Fruit fly (Drosophila melanogaster) whole organism, embryonic: ENCODE results near the gene ETHR.

Experiments
- Atf3 ChIP-seq: fragments of 200-800 bp; sonication (Bioruptor generic); optimal IDR thresholded peaks from 3 replicates; lab custom pipeline; 2016; ENCODE audit warnings: missing biosample characterization, missing genetic modification characterization
- B-H1 ChIP-seq: fragments of 200-800 bp; sonication (Bioruptor generic); IDR thresholded peaks from 3 replicates; pipeline ENCODE4 v1.3.6; 2022; ENCODE audit warnings: missing biosample characterization, missing genetic modification characterization
- B-H2 ChIP-seq: fragments of 200-800 bp; sonication (Bioruptor generic); optimal IDR thresholded peaks from 2 replicates; lab custom pipeline; 2018; ENCODE audit warnings: missing biosample characterization, mild to moderate bottlenecking, missing genetic modification characterization
- BEAF-32 ChIP-seq: fragments of 200-800 bp; sonication (Bioruptor generic); optimal IDR thresholded peaks from 3 replicates; lab custom pipeline; 2017; ENCODE audit warnings: missing biosample characterization, missing genetic modification characterization, mild to moderate bottlenecking, moderate library complexity, missing genetic modification reagents
- CG10565 ChIP-seq: fragments of 200-800 bp; sonication (Bioruptor generic); optimal IDR thresholded peaks from 3 replicates; lab custom pipeline; 2016; ENCODE audit warnings: missing biosample characterization, mild to moderate bottlenecking, missing genetic modification characterization
- CG10979 ChIP-seq: fragments of 200-800 bp; sonication (Bioruptor generic); optimal IDR thresholded peaks from 2 replicates; lab custom pipeline; 2018; ENCODE audit warnings: missing biosample characterization, mild to moderate bottlenecking, missing genetic modification characterization, moderate library complexity
- CG11695 ChIP-seq: fragments of 200-800 bp; sonication (Bioruptor generic); IDR thresholded peaks from 3 replicates; pipeline ENCODE4 v1.3.6; 2022; ENCODE audit warnings: missing biosample characterization, missing genetic modification characterization
- CG12236 ChIP-seq: fragments of 200-800 bp; sonication (Bioruptor generic); optimal IDR thresholded peaks from 2 replicates; lab custom pipeline; 2016; ENCODE audit warnings: missing biosample characterization, missing genetic modification characterization
- CG14667 ChIP-seq: fragments of 200-800 bp; sonication (Bioruptor generic); IDR thresholded peaks from 2 replicates; pipeline ENCODE4 v1.3.6; 2022; ENCODE audit warnings: missing biosample characterization, missing genetic modification characterization
- CG1647 ChIP-seq: fragments of 200-800 bp; sonication (Bioruptor generic); optimal IDR thresholded peaks from 3 replicates; lab custom pipeline; 2016; ENCODE audit warnings: missing biosample characterization, missing genetic modification characterization
- CG17186 ChIP-seq: fragments of 200-800 bp; sonication (Bioruptor generic); optimal IDR thresholded peaks from 3 replicates; lab custom pipeline; 2017; ENCODE audit warnings: missing biosample characterization, missing genetic modification reagents, missing genetic modification characterization
- CG18262 ChIP-seq: fragments of 200-800 bp; optimal IDR thresholded peaks from 3 replicates; lab custom pipeline; 2019; ENCODE audit warnings: missing biosample characterization, mild to moderate bottlenecking, missing genetic modification characterization, moderate library complexity
- CG2120 ChIP-seq: fragments of 200-800 bp; sonication (Bioruptor generic); optimal IDR thresholded peaks from 3 replicates; lab custom pipeline; 2016; ENCODE audit warnings: missing biosample characterization, missing genetic modification characterization
- CG31388 ChIP-seq: fragments of 200-800 bp; sonication (Bioruptor generic); optimal IDR thresholded peaks from 2 replicates; lab custom pipeline; 2016; ENCODE audit warnings: missing biosample characterization, missing genetic modification characterization
- CG32767 ChIP-seq: fragments of 200-800 bp; sonication (Bioruptor generic); IDR thresholded peaks from 2 replicates; pipeline ENCODE4 v1.3.6; 2022; ENCODE audit warnings: missing biosample characterization, missing genetic modification characterization
- CG33213 ChIP-seq: fragments of 200-800 bp; sonication (Bioruptor generic); optimal IDR thresholded peaks from 3 replicates; lab custom pipeline; 2016; ENCODE audit warnings: missing biosample characterization, missing genetic modification characterization
- CG4404 ChIP-seq: fragments of 200-800 bp; sonication (Bioruptor generic); IDR thresholded peaks from 2 replicates; pipeline ENCODE4 v1.3.6; 2022; ENCODE audit warnings: missing biosample characterization, missing genetic modification characterization
- CG4854 ChIP-seq: fragments of 200-800 bp; sonication (Bioruptor generic); optimal IDR thresholded peaks from 2 replicates; lab custom pipeline; 2016; ENCODE audit warnings: missing biosample characterization, missing genetic modification characterization, inconsistent platforms
- CG5953 ChIP-seq: fragments of 200-800 bp; sonication (Bioruptor generic); IDR thresholded peaks from 2 replicates; pipeline ENCODE4 v1.3.6; 2022; ENCODE audit warnings: missing biosample characterization, missing genetic modification characterization
- CG6791 ChIP-seq: fragments of 200-800 bp; sonication (Bioruptor generic); IDR thresholded peaks from 3 replicates; pipeline ENCODE4 v1.3.6; 2022; ENCODE audit warnings: missing biosample characterization, missing genetic modification characterization; ENCODE audit not compliant: partially characterized antibody
- CTCF ChIP-seq: fragments of 200-800 bp; sonication (Bioruptor generic); optimal IDR thresholded peaks from 2 replicates; lab custom pipeline; 2017; ENCODE audit warnings: missing biosample characterization, mild to moderate bottlenecking, missing genetic modification characterization, moderate library complexity
- Dll ChIP-seq: fragments of 200-800 bp; sonication (Bioruptor generic); IDR thresholded peaks from 4 replicates; pipeline ENCODE4 v1.3.6; 2022; ENCODE audit warnings: missing biosample characterization, missing genetic modification characterization; ENCODE audit not compliant: partially characterized antibody
- Ets65A ChIP-seq: fragments of 200-800 bp; sonication (Bioruptor generic); peaks from one replicate; lab custom pipeline; 2016; ENCODE audit warnings: missing biosample characterization, missing genetic modification characterization
- HLH3B ChIP-seq: fragments of 200-800 bp; sonication (Bioruptor generic); IDR thresholded peaks from 2 replicates; pipeline ENCODE4 v1.3.6; 2022; ENCODE audit warnings: missing biosample characterization, missing genetic modification characterization
- Lhr ChIP-seq: fragments of 200-800 bp; sonication (Bioruptor generic); optimal IDR thresholded peaks from 3 replicates; lab custom pipeline; 2017; ENCODE audit warnings: mild to moderate bottlenecking, missing biosample characterization, missing genetic modification reagents, missing genetic modification characterization
- MTF-1 ChIP-seq: fragments of 200-800 bp; sonication (Bioruptor generic); optimal IDR thresholded peaks from 2 replicates; lab custom pipeline; 2018; ENCODE audit warnings: missing biosample characterization, mild to moderate bottlenecking, missing genetic modification characterization, borderline replicate concordance
- Myb ChIP-seq: fragments of 200-800 bp; sonication (Bioruptor generic); optimal IDR thresholded peaks from 2 replicates; lab custom pipeline; 2016; ENCODE audit warnings: missing biosample characterization, missing genetic modification characterization
- NFAT ChIP-seq: fragments of 200-800 bp; sonication (Bioruptor generic); IDR thresholded peaks from 2 replicates; pipeline ENCODE4 v1.3.6; 2022; ENCODE audit warnings: missing biosample characterization, missing genetic modification characterization
- Nf-YB ChIP-seq: fragments of 200-800 bp; sonication (Bioruptor generic); optimal IDR thresholded peaks from 3 replicates; lab custom pipeline; 2019; ENCODE audit warnings: missing biosample characterization, mild to moderate bottlenecking, missing genetic modification characterization, moderate library complexity
- NfI ChIP-seq: fragments of 200-800 bp; sonication (Bioruptor generic); optimal IDR thresholded peaks from 3 replicates; lab custom pipeline; 2018; ENCODE audit warnings: missing biosample characterization, mild to moderate bottlenecking, missing genetic modification characterization, moderate library complexity
- Oli ChIP-seq: fragments of 200-800 bp; sonication (Bioruptor generic); optimal IDR thresholded peaks from 2 replicates; lab custom pipeline; 2018; ENCODE audit warnings: missing biosample characterization, mild to moderate bottlenecking, missing genetic modification characterization, moderate library complexity
- al ChIP-seq: fragments of 200-800 bp; sonication (Bioruptor generic); IDR thresholded peaks from 2 replicates; pipeline ENCODE4 v1.3.6; 2022; ENCODE audit warnings: missing biosample characterization, missing genetic modification characterization
- bsh ChIP-seq, 2 experiments: fragments of 200-800 bp; sonication (Bioruptor generic); optimal IDR thresholded peaks; 2 replicates each; lab custom pipeline; 2017 to 2018; ENCODE audit warnings: mild to moderate bottlenecking in 2 of 2, missing biosample characterization in 2 of 2, missing genetic modification characterization in 2 of 2, moderate library complexity in 1 of 2
- cg ChIP-seq: fragments of 200-800 bp; sonication (Bioruptor generic); optimal IDR thresholded peaks from 3 replicates; lab custom pipeline; 2019; ENCODE audit warnings: missing biosample characterization, mild to moderate bottlenecking, missing genetic modification characterization, moderate library complexity
- chn ChIP-seq: fragments of 200-800 bp; sonication (Bioruptor generic); optimal IDR thresholded peaks from 2 replicates; lab custom pipeline; 2016; ENCODE audit warnings: missing biosample characterization, missing genetic modification characterization
- croc ChIP-seq: fragments of 200-800 bp; sonication (Bioruptor generic); conservative IDR thresholded peaks from 3 replicates; pipeline ENCODE4 v1.3.6; 2022; ENCODE audit warnings: missing biosample characterization, missing genetic modification characterization
- dan ChIP-seq: fragments of 200-800 bp; sonication (Bioruptor generic); IDR thresholded peaks from 2 replicates; pipeline ENCODE4 v1.3.6; 2022; ENCODE audit warnings: missing biosample characterization, missing genetic modification characterization
- esg ChIP-seq: fragments of 200-800 bp; sonication (Bioruptor generic); conservative IDR thresholded peaks from 2 replicates; pipeline ENCODE4 v1.3.6; 2022; ENCODE audit warnings: missing biosample characterization, missing genetic modification characterization
- gce ChIP-seq: fragments of 200-800 bp; sonication (Bioruptor generic); IDR thresholded peaks from 3 replicates; pipeline ENCODE4 v1.3.6; 2022; ENCODE audit warnings: missing biosample characterization, missing genetic modification characterization
- gsb-n ChIP-seq: fragments of 200-800 bp; sonication (Bioruptor generic); optimal IDR thresholded peaks from 3 replicates; lab custom pipeline; 2018; ENCODE audit warnings: missing biosample characterization, mild to moderate bottlenecking, missing genetic modification characterization
- lilli ChIP-seq: fragments of 200-800 bp; sonication (Bioruptor generic); optimal IDR thresholded peaks from 3 replicates; lab custom pipeline; 2016; ENCODE audit warnings: missing biosample characterization, missing genetic modification characterization
- lola ChIP-seq, 3 experiments: fragments of >200 bp in 2 of 3; fragments of 200-800 bp in 1 of 3; sonication (Bioruptor generic) in 1 of 3; optimal IDR thresholded peaks; 2 replicates each; lab custom pipeline; 2017 to 2019; ENCODE audit warnings: missing biosample characterization in 3 of 3, missing genetic modification characterization in 3 of 3, mild to moderate bottlenecking in 1 of 3, moderate library complexity in 1 of 3
- maf-S ChIP-seq: fragments of 200-800 bp; sonication (Bioruptor generic); optimal IDR thresholded peaks from 2 replicates; lab custom pipeline; 2016; ENCODE audit warnings: missing biosample characterization, missing genetic modification characterization
- nerfin-1 ChIP-seq: fragments of 200-800 bp; sonication (Bioruptor generic); optimal IDR thresholded peaks from 3 replicates; lab custom pipeline; 2019; ENCODE audit warnings: missing biosample characterization, mild to moderate bottlenecking, missing genetic modification characterization, moderate library complexity
- org-1 ChIP-seq: fragments of 200-800 bp; sonication (Bioruptor generic); optimal IDR thresholded peaks from 2 replicates; lab custom pipeline; 2017; ENCODE audit warnings: missing biosample characterization, missing genetic modification characterization
- phol ChIP-seq: fragments of 200-800 bp; sonication (Bioruptor generic); optimal IDR thresholded peaks from 3 replicates; lab custom pipeline; 2018; ENCODE audit warnings: missing biosample characterization, mild to moderate bottlenecking, missing genetic modification characterization, moderate library complexity
- psq ChIP-seq: fragments of 200-800 bp; sonication (Bioruptor generic); optimal IDR thresholded peaks from 2 replicates; lab custom pipeline; 2017; ENCODE audit warnings: missing biosample characterization, missing genetic modification characterization
- row ChIP-seq: fragments of 200-800 bp; sonication (Bioruptor generic); IDR thresholded peaks from 3 replicates; pipeline ENCODE4 v1.3.6; 2022; ENCODE audit warnings: missing biosample characterization, missing genetic modification characterization
- scrt ChIP-seq: fragments of 200-800 bp; sonication (Bioruptor generic); optimal IDR thresholded peaks from 2 replicates; lab custom pipeline; 2018; ENCODE audit warnings: missing biosample characterization, mild to moderate bottlenecking, missing genetic modification characterization, moderate library complexity
- seq ChIP-seq: fragments of 200-800 bp; sonication (Bioruptor generic); IDR thresholded peaks from 2 replicates; pipeline ENCODE4 v1.3.6; 2022; ENCODE audit warnings: missing biosample characterization, missing genetic modification characterization
- sna ChIP-seq: fragments of 200-800 bp; sonication (Bioruptor generic); IDR thresholded peaks from 2 replicates; pipeline ENCODE4 v1.3.6; 2022; ENCODE audit warnings: missing biosample characterization, missing genetic modification characterization; ENCODE audit not compliant: partially characterized antibody
- sob ChIP-seq: fragments of 200-800 bp; sonication (Bioruptor generic); IDR thresholded peaks from 2 replicates; pipeline ENCODE4 v1.3.6; 2022; ENCODE audit warnings: missing biosample characterization, missing genetic modification characterization
- stwl ChIP-seq: fragments of 200-800 bp; sonication (Bioruptor generic); optimal IDR thresholded peaks from 3 replicates; lab custom pipeline; 2018; ENCODE audit warnings: missing biosample characterization, mild to moderate bottlenecking, missing genetic modification characterization, moderate library complexity
- z ChIP-seq: fragments of 200-800 bp; sonication (Bioruptor generic); IDR thresholded peaks from 3 replicates; pipeline ENCODE4 v1.3.6; 2022; ENCODE audit warnings: missing biosample characterization, missing genetic modification characterization

Gene ETHR

DNA sequence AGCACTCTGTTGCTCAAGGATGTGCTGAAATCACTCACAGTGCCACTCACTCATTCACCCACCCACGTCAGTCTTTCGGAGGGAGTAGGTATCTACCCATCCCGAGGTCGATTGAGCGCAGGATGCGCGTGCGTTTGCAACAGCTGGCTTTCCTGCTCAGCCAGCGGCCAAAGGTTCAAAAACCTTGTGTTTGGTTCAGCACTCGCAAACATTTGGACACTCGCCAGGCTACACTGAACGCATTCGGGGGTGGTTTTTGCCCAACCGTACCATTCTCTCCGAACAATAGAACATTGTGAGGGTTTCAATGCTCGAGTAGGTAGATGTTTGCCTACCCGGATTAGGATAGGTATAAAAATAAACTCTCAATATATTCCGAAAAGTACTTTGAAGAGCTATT is 48.2 kb downstream of the ETHR start (continued):
- TF ChIP-seq CG6791 (peak; percentile 36; the same call in 1 of the 3 replicates), nerfin-1 (tag; lab: Kevin White, UChicago) (no peak), CG10979 (tag; lab: Kevin White, UChicago) (no peak), maf-S (GFP tag; lab: Kevin White, UChicago) (no peak), psq (no peak), CG31388 (GFP tag; lab: Kevin White, UChicago) (no peak), phol (tag; lab: Kevin White, UChicago) (no peak), chn (GFP tag; lab: Kevin White, UChicago) (no peak), row (GFP tag; lab: Robert Waterston, UW) (peak; percentile 29; the same call in 1 of the 3 replicates), B-H2 (no peak), Atf3 (GFP tag; lab: Kevin White, UChicago) (no peak), sna (GFP tag; lab: Robert Waterston, UW) (no peak), NFAT (GFP tag; lab: Robert Waterston, UW) (no peak), CG1647 (GFP tag; lab: Kevin White, UChicago) (no peak), lola (GFP tag; optimal IDR thresholded peaks at IDR 0.05; lab: Kevin White, UChicago) (no peak), CG2120 (peak; percentile 25), z (peak; percentile 96), sob (GFP tag; lab: Robert Waterston, UW) (no peak), Ets65A (GFP tag; lab: Kevin White, UChicago) (peak; percentile 46), CG10565 (GFP tag; lab: Kevin White, UChicago) (no peak), org-1 (no peak), seq (GFP tag; lab: Robert Waterston, UW) (no peak), Dll (GFP tag; lab: Robert Waterston, UW) (no peak), lilli (peak; percentile 5), Oli (no peak), CG18262 (tag; lab: Kevin White, UChicago) (no peak), CG14667 (no peak), CG17186 (GFP tag; lab: Kevin White, UChicago) (no peak), CG32767 (GFP tag; lab: Robert Waterston, UW) (0 out of 2 replicates have a peak, but pooled peaks have one; percentile 21), dan (no peak), HLH3B (GFP tag; lab: Robert Waterston, UW) (no peak), CG11695 (no peak), croc (GFP tag; lab: Robert Waterston, UW) (no peak), bsh (GFP tag; optimal IDR thresholded peaks at IDR 0.05; lab: Kevin White, UChicago) (no peak), B-H1 (GFP tag; lab: Robert Waterston, UW) (no peak), scrt (GFP tag; lab: Kevin White, UChicago) (peak; percentile 50), gce (GFP tag; lab: Robert Waterston, UW) (no peak), NfI (no peak)
- TF ChIP-seq, all 482 proteins: peak for 39

DNA sequence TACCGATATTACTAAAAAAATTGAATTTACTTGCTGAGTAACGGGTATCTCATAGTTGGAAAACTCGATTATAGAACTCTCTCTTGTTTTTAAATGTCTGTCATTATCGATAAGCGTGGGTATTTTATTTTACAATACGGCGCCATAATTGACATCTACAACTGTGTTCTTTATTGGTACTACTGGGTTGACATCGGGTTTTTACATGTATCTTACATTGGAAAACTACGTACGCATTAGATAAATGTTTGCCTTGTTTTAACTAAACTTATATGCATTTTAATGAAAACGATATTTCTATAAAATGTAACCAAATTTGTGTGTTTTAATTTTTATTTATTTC is 48.9 kb downstream of the ETHR start:
- TF ChIP-seq CG5953 (no peak), al (GFP tag; lab: Robert Waterston, UW) (no peak), esg (GFP tag; lab: Robert Waterston, UW) (no peak), CG4854 (GFP tag; lab: Kevin White, UChicago) (no peak), stwl (tag; lab: Kevin White, UChicago) (peak; percentile 96), Myb (GFP tag; lab: Kevin White, UChicago) (peak; percentile 71), row (GFP tag; lab: Robert Waterston, UW) (no peak), BEAF-32 (no peak), MTF-1 (GFP tag; lab: Kevin White, UChicago) (no peak), CTCF (GFP tag; lab: Kevin White, UChicago) (peak; percentile 96), Nf-YB (no peak), CG4404 (GFP tag; lab: Robert Waterston, UW) (no peak), Lhr (GFP tag; lab: Kevin White, UChicago) (peak; percentile 62), gsb-n (peak; percentile 30), CG12236 (no peak), cg (GFP tag; lab: Kevin White, UChicago) (no peak), CG33213 (GFP tag; lab: Kevin White, UChicago) (peak; percentile 59)
